Fruit fly (Drosophila melanogaster): ENCODE measurements around the gene shps.

The shps gene

dm6 chr3R:24230423-24231205, 48.8 kb upstream of the shps start, which contains the start of gene mask (continued):
- TF ChIP-seq Atf3 (GFP tag; optimal IDR thresholded peaks at IDR 0.05) (peak; percentile 73), D19A (tag; optimal IDR thresholded peaks at IDR 0.05) (peak; percentile 4), pb (GFP tag; optimal IDR thresholded peaks at IDR 0.05) (peak; percentile 82), ase (GFP tag; IDR thresholded peaks at IDR 0.05) (peak; percentile 61; the same call in 2 of the 3 replicates), gem (tag; optimal IDR thresholded peaks at IDR 0.05) (peak; percentile 53), tll (GFP tag; optimal IDR thresholded peaks at IDR 0.05) (peak in 1 of 2 experiments; percentile 62), pnt (GFP tag; optimal IDR thresholded peaks at IDR 0.05) (no peak), CG9817 (tag; optimal IDR thresholded peaks at IDR 0.05) (peak; percentile 81), CG2889 (GFP tag; IDR thresholded peaks at IDR 0.05) (peak; percentile 50; the same call in 2 of the 3 replicates), Stat92E (GFP tag; optimal IDR thresholded peaks at IDR 0.05) (peak in 1 of 3 experiments; percentile 56), CG11456 (GFP tag; IDR thresholded peaks at IDR 0.05) (peak; percentile 95), Dbx (GFP tag; IDR thresholded peaks at IDR 0.05) (peak; percentile 81), BEAF-32 (GFP tag; optimal IDR thresholded peaks at IDR 0.05) (peak; percentile 83), CTCF (GFP tag; optimal IDR thresholded peaks at IDR 0.05) (peak; percentile 44), Taf1 (GFP tag; IDR thresholded peaks at IDR 0.05) (peak; percentile 46; the same call in 1 of the 2 replicates), lmd (GFP tag; IDR thresholded peaks at IDR 0.05) (peak; percentile 58), Hmx (GFP tag; optimal IDR thresholded peaks at IDR 0.05) (peak; percentile 27), Aef1 (GFP tag; IDR thresholded peaks at IDR 0.05) (peak; percentile 69), CG12942 (GFP tag; optimal IDR thresholded peaks at IDR 0.05) (peak; percentile 38), dati (GFP tag; IDR thresholded peaks at IDR 0.05) (peak; percentile 55; the same call in 1 of the 2 replicates), HLH54F (GFP tag; optimal IDR thresholded peaks at IDR 0.05) (peak; percentile 48), CG5180 (GFP tag; optimal IDR thresholded peaks at IDR 0.05) (no peak), CG16863 (GFP tag; optimal IDR thresholded peaks at IDR 0.05) (peak; percentile 73), CG14441 (GFP tag; IDR thresholded peaks at IDR 0.05) (peak; percentile 65), Dek (tag; optimal IDR thresholded peaks at IDR 0.05) (no peak), scrt (GFP tag; optimal IDR thresholded peaks at IDR 0.05) (peak; percentile 64), Sox102F (GFP tag; optimal IDR thresholded peaks at IDR 0.05) (no peak), jigr1 (GFP tag; IDR thresholded peaks at IDR 0.05) (no peak), CG9797 (GFP tag; optimal IDR thresholded peaks at IDR 0.05) (peak; percentile 72), bowl (GFP tag; IDR thresholded peaks at IDR 0.05) (peak; percentile 58)

dm6 chr3R:24231206-24231502, 48.2 kb upstream of the shps start:
- TF ChIP-seq eve (GFP tag; optimal IDR thresholded peaks at IDR 0.05), result no peak
- TF ChIP-seq chm (GFP tag; IDR thresholded peaks at IDR 0.05), result peak; percentile 41; the same call in 1 of the 2 replicates
- peak; percentile 99 for TF ChIP-seq sd (tag; optimal IDR thresholded peaks at IDR 0.05)
- no peak for TF ChIP-seq CG8765 (GFP tag; IDR thresholded peaks at IDR 0.05)
- no peak for TF ChIP-seq gro (GFP tag; optimal IDR thresholded peaks at IDR 0.05)
- TF ChIP-seq rib (GFP tag; IDR thresholded peaks at IDR 0.05), result 0 out of 2 replicates have a peak, but pooled peaks have one; percentile 16
- TF ChIP-seq CG7786 (GFP tag; optimal IDR thresholded peaks at IDR 0.05), result no peak
- peak; percentile 30 for TF ChIP-seq CG15514 (GFP tag; optimal IDR thresholded peaks at IDR 0.05)
- peak; percentile 6 for TF ChIP-seq CG4282 (GFP tag; optimal IDR thresholded peaks at IDR 0.05)
- TF ChIP-seq vnd (GFP tag; IDR thresholded peaks at IDR 0.05; ENCODE audit: partially characterized antibody), result peak; percentile 32; the same call in 1 of the 3 replicates
- 0 out of 3 replicates have a peak, but pooled peaks have one; percentile 8 for TF ChIP-seq ci (GFP tag; IDR thresholded peaks at IDR 0.05)
- peak in 1 of 2 experiments; percentile 5 for TF ChIP-seq Pdp1 (GFP tag; optimal IDR thresholded peaks at IDR 0.05)
- peak; percentile 51; the same call in 1 of the 3 replicates for TF ChIP-seq CG34422 (GFP tag; IDR thresholded peaks at IDR 0.05)
- TF ChIP-seq run (tag; optimal IDR thresholded peaks at IDR 0.05), result no peak
- peak; percentile 12 for TF ChIP-seq Deaf1 (tag; optimal IDR thresholded peaks at IDR 0.05)
- peak; percentile 57; the same call in 2 of the 3 replicates for TF ChIP-seq Opbp (GFP tag; IDR thresholded peaks at IDR 0.05; ENCODE audit: partially characterized antibody)
- TF ChIP-seq Adf1 (GFP tag; IDR thresholded peaks at IDR 0.05), result no peak
- TF ChIP-seq CG1529 (GFP tag; optimal IDR thresholded peaks at IDR 0.05), result no peak
- no peak for TF ChIP-seq CG3838 (GFP tag; optimal IDR thresholded peaks at IDR 0.05)
- TF ChIP-seq tgo (GFP tag; IDR thresholded peaks at IDR 0.05), result no peak
- peak; percentile 36 for TF ChIP-seq pfk (GFP tag; optimal IDR thresholded peaks at IDR 0.05)

Measured in whole organism, embryonic.